Worm (Caenorhabditis elegans): ENCODE data around the gene F35G2.3.

ce11 chrIV:12212814-12213213, 3.4 kb downstream of the F35G2.3 start:
- TF ChIP-seq mdl-1 (tag; optimal IDR thresholded peaks at IDR 0.05) (no peak), ama-1 (optimal IDR thresholded peaks at IDR 0.05) (peak; percentile 63), daf-12 (tag; optimal IDR thresholded peaks at IDR 0.05) (no peak), ceh-82 (tag; optimal IDR thresholded peaks at IDR 0.05) (no peak), fkh-10 (GFP tag; optimal IDR thresholded peaks at IDR 0.05) (no peak), skn-1 (tag; optimal IDR thresholded peaks at IDR 0.05) (no peak), nhr-25 (tag; optimal IDR thresholded peaks at IDR 0.05) (no peak), sea-2 (GFP tag; optimal IDR thresholded peaks at IDR 0.05) (no peak), nhr-28 (tag; optimal IDR thresholded peaks at IDR 0.05) (no peak), nhr-237 (tag; optimal IDR thresholded peaks at IDR 0.05) (no peak), unc-62 (GFP tag; optimal IDR thresholded peaks at IDR 0.05) (no peak), nhr-11 (tag; optimal IDR thresholded peaks at IDR 0.05) (no peak), jun-1 (tag; optimal IDR thresholded peaks at IDR 0.05) (no peak), nhr-76 (tag; optimal IDR thresholded peaks at IDR 0.05) (no peak)

Data from whole organism, L3 larva.